Worm (Caenorhabditis elegans) whole organism, L3 larva: Measurements from ENCODE around the gene C01G12.16.
A peak's percentile ranks its signal among the peaks of the same experiment; 100 is the strongest.

ENCODE experiments used
- R02D3.7 ChIP-seq: fragments of 150-350 bp; optimal IDR thresholded peaks from 2 replicates; lab custom pipeline; 2014; ENCODE audit warnings: missing biosample characterization, missing genetic modification characterization
- ZK546.5 ChIP-seq: sonication (generic microtip); optimal IDR thresholded peaks from 2 replicates; lab custom pipeline; 2017; ENCODE audit warnings: missing biosample characterization, missing genetic modification characterization
- aly-2 ChIP-seq: fragments of 150-350 bp; optimal IDR thresholded peaks from 2 replicates; lab custom pipeline; 2014; ENCODE audit warnings: missing biosample characterization, missing genetic modification characterization
- ama-1 ChIP-seq: fragments of 150-350 bp; optimal IDR thresholded peaks from 2 replicates; lab custom pipeline; 2018
- ceh-16 ChIP-seq: sonication (generic microtip); optimal IDR thresholded peaks from 2 replicates; lab custom pipeline; 2017; ENCODE audit warnings: missing biosample characterization, missing genetic modification characterization
- ceh-28 ChIP-seq: fragments of 150-350 bp; optimal IDR thresholded peaks from 2 replicates; lab custom pipeline; 2014; ENCODE audit warnings: missing biosample characterization, missing genetic modification reagents, missing genetic modification characterization
- ceh-82 ChIP-seq: fragments of 150-350 bp; optimal IDR thresholded peaks from 2 replicates; lab custom pipeline; 2014; ENCODE audit warnings: missing biosample characterization, missing genetic modification characterization
- ceh-9 ChIP-seq: sonication (generic microtip); optimal IDR thresholded peaks from 2 replicates; lab custom pipeline; 2018; ENCODE audit warnings: missing biosample characterization, missing genetic modification characterization
- daf-12 ChIP-seq: fragments of 150-350 bp; optimal IDR thresholded peaks from 2 replicates; lab custom pipeline; 2014; ENCODE audit warnings: missing biosample characterization, missing genetic modification reagents, missing genetic modification characterization
- egl-27 ChIP-seq: sonication (generic microtip); optimal IDR thresholded peaks from 4 replicates; lab custom pipeline; 2017; ENCODE audit warnings: missing biosample characterization, missing genetic modification reagents, missing genetic modification characterization
- egl-5 ChIP-seq: fragments of 150-350 bp; optimal IDR thresholded peaks from 2 replicates; lab custom pipeline; 2017; ENCODE audit warnings: missing biosample characterization, missing genetic modification reagents, missing genetic modification characterization, inconsistent platforms
- elt-1 ChIP-seq: fragments of 150-350 bp; optimal IDR thresholded peaks from 2 replicates; lab custom pipeline; 2014; ENCODE audit warnings: missing biosample characterization, missing genetic modification characterization
- elt-2 ChIP-seq: sonication (generic microtip); optimal IDR thresholded peaks from 2 replicates; lab custom pipeline; 2016; ENCODE audit warnings: missing genetic modification reagents, mild to moderate bottlenecking, missing genetic modification characterization, missing compliant biosample characterization
- elt-3 ChIP-seq, 3 experiments: fragments of 150-350 bp in 1 of 3; sonication (generic microtip) in 2 of 3; optimal IDR thresholded peaks; 2 replicates in 2 of 3; 4 replicates in 1 of 3; lab custom pipeline; 2014 to 2017; ENCODE audit warnings: missing biosample characterization in 3 of 3, missing genetic modification characterization in 3 of 3
- fkh-10 ChIP-seq: sonication (generic microtip); optimal IDR thresholded peaks from 2 replicates; lab custom pipeline; 2017; ENCODE audit warnings: missing biosample characterization, missing genetic modification reagents, missing genetic modification characterization
- fkh-2 ChIP-seq: fragments of 150-350 bp; optimal IDR thresholded peaks from 2 replicates; lab custom pipeline; 2014; ENCODE audit warnings: missing biosample characterization, missing genetic modification reagents, missing genetic modification characterization
- hmg-11 ChIP-seq: sonication (generic microtip); optimal IDR thresholded peaks from 2 replicates; lab custom pipeline; 2016; ENCODE audit warnings: missing genetic modification characterization, missing compliant biosample characterization
- jun-1 ChIP-seq: fragments of 150-350 bp; optimal IDR thresholded peaks from 2 replicates; lab custom pipeline; 2014; ENCODE audit warnings: missing biosample characterization, missing genetic modification reagents, missing genetic modification characterization
- lin-15B ChIP-seq: fragments of 150-350 bp; optimal IDR thresholded peaks from 2 replicates; lab custom pipeline; 2014; ENCODE audit warnings: missing biosample characterization, missing genetic modification characterization
- lin-39 ChIP-seq: fragments of 150-350 bp; optimal IDR thresholded peaks from 2 replicates; lab custom pipeline; 2018; ENCODE audit warnings: missing biosample characterization, missing genetic modification reagents, missing genetic modification characterization
- lsy-12 ChIP-seq: sonication (generic microtip); optimal IDR thresholded peaks from 2 replicates; lab custom pipeline; 2016; ENCODE audit warnings: mild to moderate bottlenecking, missing genetic modification characterization, missing compliant biosample characterization
- mml-1 ChIP-seq: fragments of 150-350 bp; sonication (generic microtip); optimal IDR thresholded peaks from 3 replicates; lab custom pipeline; 2014; ENCODE audit warnings: missing biosample characterization, missing genetic modification characterization
- nfya-1 ChIP-seq: sonication (generic microtip); optimal IDR thresholded peaks from 2 replicates; lab custom pipeline; 2017; ENCODE audit warnings: missing genetic modification characterization, mild to moderate bottlenecking, missing compliant biosample characterization, antibody characterized with exemption, moderate library complexity; ENCODE audit not compliant: insufficient read depth
- nhr-12 ChIP-seq: fragments of 150-350 bp; optimal IDR thresholded peaks from 2 replicates; lab custom pipeline; 2014; ENCODE audit warnings: missing biosample characterization, missing genetic modification characterization
- nhr-237 ChIP-seq: fragments of 150-350 bp; optimal IDR thresholded peaks from 2 replicates; lab custom pipeline; 2014; ENCODE audit warnings: missing biosample characterization, missing genetic modification characterization
- nhr-25 ChIP-seq: sonication (generic microtip); optimal IDR thresholded peaks from 2 replicates; lab custom pipeline; 2017; ENCODE audit warnings: missing biosample characterization, missing genetic modification characterization
- nhr-28 ChIP-seq: fragments of 150-350 bp; optimal IDR thresholded peaks from 2 replicates; lab custom pipeline; 2014; ENCODE audit warnings: missing biosample characterization, missing genetic modification characterization
- nhr-43 ChIP-seq: sonication (generic microtip); optimal IDR thresholded peaks from 2 replicates; lab custom pipeline; 2016; ENCODE audit warnings: mild to moderate bottlenecking, missing genetic modification characterization, missing compliant biosample characterization; ENCODE audit not compliant: poor library complexity, severe bottlenecking
- nhr-67 ChIP-seq: fragments of 150-350 bp; optimal IDR thresholded peaks from 2 replicates; lab custom pipeline; 2014; ENCODE audit warnings: missing biosample characterization, missing genetic modification characterization
- nhr-76 ChIP-seq: fragments of 150-350 bp; sonication (generic microtip); optimal IDR thresholded peaks from 5 replicates; lab custom pipeline; 2014; ENCODE audit warnings: missing biosample characterization, missing genetic modification characterization
- nhr-77 ChIP-seq: fragments of 150-350 bp; optimal IDR thresholded peaks from 2 replicates; lab custom pipeline; 2014; ENCODE audit warnings: missing biosample characterization, missing genetic modification characterization
- pha-4 ChIP-seq: fragments of 150-350 bp; optimal IDR thresholded peaks from 2 replicates; lab custom pipeline; 2014; ENCODE audit warnings: missing biosample characterization, missing genetic modification reagents, missing genetic modification characterization
- sea-2 ChIP-seq: fragments of 150-350 bp; sonication (generic microtip); optimal IDR thresholded peaks from 4 replicates; lab custom pipeline; 2014; ENCODE audit warnings: missing biosample characterization, missing genetic modification reagents, missing genetic modification characterization
- skn-1 ChIP-seq: fragments of 150-350 bp; optimal IDR thresholded peaks from 2 replicates; lab custom pipeline; 2014; ENCODE audit warnings: missing biosample characterization, missing genetic modification characterization
- snpc-4 ChIP-seq: fragments of 150-350 bp; optimal IDR thresholded peaks from 2 replicates; lab custom pipeline; 2014; ENCODE audit warnings: missing biosample characterization, missing genetic modification characterization
- tbx-2 ChIP-seq: sonication (generic microtip); optimal IDR thresholded peaks from 2 replicates; lab custom pipeline; 2016; ENCODE audit warnings: mild to moderate bottlenecking, missing genetic modification characterization, missing compliant biosample characterization
- unc-39 ChIP-seq: sonication (generic microtip); optimal IDR thresholded peaks from 4 replicates; lab custom pipeline; 2017; ENCODE audit warnings: missing biosample characterization, missing genetic modification characterization
- unc-62 ChIP-seq: fragments of 150-350 bp; sonication (generic microtip); optimal IDR thresholded peaks from 4 replicates; lab custom pipeline; 2014; ENCODE audit warnings: missing biosample characterization, missing genetic modification reagents, missing genetic modification characterization
- zag-1 ChIP-seq: fragments of 150-350 bp; optimal IDR thresholded peaks from 2 replicates; lab custom pipeline; 2014; ENCODE audit warnings: missing biosample characterization, missing genetic modification characterization
- ztf-4 ChIP-seq: fragments of 150-350 bp; optimal IDR thresholded peaks from 2 replicates; lab custom pipeline; 2014; ENCODE audit warnings: missing biosample characterization, missing genetic modification characterization

The C01G12.16 gene

ce11 chrIII:4123900-4124299 is 37.1 kb upstream of the C01G12.16 start:
- TF ChIP-seq unc-39 (tag; lab: Kevin White, UChicago) (no peak), fkh-10 (GFP tag; lab: Kevin White, UChicago) (peak; percentile 14), snpc-4 (tag; lab: Kevin White, UChicago) (no peak), lin-15B (tag; lab: Kevin White, UChicago) (no peak)

ce11 chrIII:4131814-4132555 is 29.1 kb upstream of the C01G12.16 start:
- TF ChIP-seq nhr-12 (tag; lab: Kevin White, UChicago) = no peak
- TF ChIP-seq ama-1 = no peak
- TF ChIP-seq pha-4 (tag; lab: Kevin White, UChicago) = no peak
- TF ChIP-seq nhr-76 = no peak
- TF ChIP-seq ZK546.5 (tag; lab: Kevin White, UChicago) = no peak
- TF ChIP-seq nfya-1 (tag; lab: Kevin White, UChicago) = peak; percentile 95
- TF ChIP-seq nhr-237 (tag; lab: Kevin White, UChicago) = no peak
- no peak for TF ChIP-seq elt-3 (tag; optimal IDR thresholded peaks at IDR 0.05; lab: Kevin White, UChicago)
- no peak for TF ChIP-seq elt-2 (tag; lab: Kevin White, UChicago)
- no peak for TF ChIP-seq ceh-9 (tag; lab: Kevin White, UChicago)
- TF ChIP-seq ceh-82 (tag; lab: Kevin White, UChicago) = no peak
- no peak for TF ChIP-seq hmg-11 (tag; lab: Kevin White, UChicago)
- peak; percentile 50 for TF ChIP-seq fkh-10 (GFP tag; lab: Kevin White, UChicago)

- TF ChIP-seq ceh-9 (tag; lab: Kevin White, UChicago) = no peak
- no peak for TF ChIP-seq nhr-237 (tag; lab: Kevin White, UChicago)
- TF ChIP-seq tbx-2 = no peak
- TF ChIP-seq fkh-10 (GFP tag; lab: Kevin White, UChicago) = no peak
- TF ChIP-seq ztf-4 (tag; lab: Kevin White, UChicago) = no peak
- no peak for TF ChIP-seq zag-1 (tag; lab: Kevin White, UChicago)
- no peak for TF ChIP-seq unc-62 (GFP tag; lab: Kevin White, UChicago)
- TF ChIP-seq skn-1 = no peak
- no peak for TF ChIP-seq ceh-16 (tag; lab: Kevin White, UChicago)
- no peak for TF ChIP-seq daf-12 (tag; lab: Kevin White, UChicago)
- no peak for TF ChIP-seq lin-15B (tag; lab: Kevin White, UChicago)
- no peak for TF ChIP-seq pha-4 (tag; lab: Kevin White, UChicago)
- TF ChIP-seq egl-5 (tag; lab: Kevin White, UChicago) = no peak
- TF ChIP-seq ceh-28 (tag; lab: Kevin White, UChicago) = no peak
- TF ChIP-seq aly-2 (tag; lab: Kevin White, UChicago) = no peak
- no peak for TF ChIP-seq egl-27
- TF ChIP-seq elt-3 (tag; optimal IDR thresholded peaks at IDR 0.05; lab: Kevin White, UChicago) = no peak
- no peak for TF ChIP-seq fkh-2 (tag; lab: Kevin White, UChicago)
Measured at ce11 chrIII:4134059-4134458, 27.0 kb upstream of the C01G12.16 start.

- TF ChIP-seq nhr-28 (tag; lab: Kevin White, UChicago) = no peak
- no peak for TF ChIP-seq nhr-77 (tag; lab: Kevin White, UChicago)
- TF ChIP-seq tbx-2 = no peak
- peak; percentile 46 for TF ChIP-seq lin-39 (tag; lab: Kevin White, UChicago)
Measured at ce11 chrIII:4137180-4137579, 23.9 kb upstream of the C01G12.16 start.

- TF ChIP-seq nfya-1 (tag; lab: Kevin White, UChicago) (peak; percentile 85), nhr-67 (no peak)
Measured at ce11 chrIII:4143170-4143569, 17.9 kb upstream of the C01G12.16 start.

ce11 chrIII:4150919-4151318 is 10.1 kb upstream of the C01G12.16 start:
- peak; percentile 63 for TF ChIP-seq nhr-25 (tag; lab: Kevin White, UChicago)
- TF ChIP-seq lsy-12 (tag; lab: Kevin White, UChicago) = peak; percentile 56
- peak; percentile 84 for TF ChIP-seq pha-4 (tag; lab: Kevin White, UChicago)
- TF ChIP-seq nhr-237 (tag; lab: Kevin White, UChicago) = no peak
- TF ChIP-seq jun-1 = peak; percentile 27
- TF ChIP-seq nhr-12 (tag; lab: Kevin White, UChicago) = no peak
- TF ChIP-seq unc-62 (GFP tag; lab: Kevin White, UChicago) = no peak
- no peak for TF ChIP-seq tbx-2
- peak; percentile 88 for TF ChIP-seq skn-1
- peak; percentile 62 for TF ChIP-seq elt-2 (tag; lab: Kevin White, UChicago)
- peak; percentile 28 for TF ChIP-seq hmg-11 (tag; lab: Kevin White, UChicago)
- no peak for TF ChIP-seq nhr-76
- no peak for TF ChIP-seq mml-1 (tag; lab: Kevin White, UChicago)
- peak; percentile 63 for TF ChIP-seq lin-39 (tag; lab: Kevin White, UChicago)
- TF ChIP-seq nhr-43 = peak; percentile 29
- TF ChIP-seq lin-15B (tag; lab: Kevin White, UChicago) = peak; percentile 64
- peak; percentile 93 for TF ChIP-seq nfya-1 (tag; lab: Kevin White, UChicago)
- no peak for TF ChIP-seq elt-1 (tag; lab: Kevin White, UChicago)
- TF ChIP-seq snpc-4 (tag; lab: Kevin White, UChicago) = peak; percentile 66
- TF ChIP-seq sea-2 = no peak
- TF ChIP-seq R02D3.7 (tag; lab: Kevin White, UChicago) = peak; percentile 35
